Worm (Caenorhabditis elegans) whole organism, L1 larva: ENCODE measurements around the gene Y77E11A.7.

Experiments
- C16A3.4 ChIP-seq: fragments of 150-350 bp; optimal IDR thresholded peaks from 2 replicates; lab custom pipeline; 2014; ENCODE audit warnings: missing biosample characterization, missing genetic modification characterization
- F16B12.6 ChIP-seq: fragments of 150-350 bp; optimal IDR thresholded peaks from 2 replicates; lab custom pipeline; 2014; ENCODE audit warnings: missing biosample characterization, missing genetic modification characterization
- Y116A8C.19 ChIP-seq: sonication (generic microtip); optimal IDR thresholded peaks from 2 replicates; lab custom pipeline; 2016; ENCODE audit warnings: missing compliant biosample characterization, missing genetic modification characterization, borderline replicate concordance
- alr-1 ChIP-seq: fragments of 200-800 bp; sonication (Bioruptor generic); optimal IDR thresholded peaks from 2 replicates; lab custom pipeline; 2018; ENCODE audit warnings: borderline replicate concordance, mild to moderate bottlenecking, missing genetic modification characterization, missing compliant biosample characterization
- aly-2 ChIP-seq: fragments of 150-350 bp; optimal IDR thresholded peaks from 2 replicates; lab custom pipeline; 2014; ENCODE audit warnings: missing biosample characterization, missing genetic modification characterization
- blmp-1 ChIP-seq: fragments of 150-350 bp; optimal IDR thresholded peaks from 2 replicates; lab custom pipeline; 2014; ENCODE audit warnings: missing biosample characterization, missing genetic modification characterization
- ceh-8 ChIP-seq: fragments of 200-800 bp; sonication (Bioruptor generic); optimal IDR thresholded peaks from 2 replicates; lab custom pipeline; 2018; ENCODE audit warnings: mild to moderate bottlenecking, missing genetic modification characterization, moderate library complexity, missing compliant biosample characterization
- dpl-1 ChIP-seq, 3 experiments: fragments of 150-350 bp in 2 of 3; sonication (generic microtip) in 1 of 3; optimal IDR thresholded peaks; 2 replicates each; lab custom pipeline; 2014 to 2017; ENCODE audit warnings: missing biosample characterization in 3 of 3, missing genetic modification characterization in 3 of 3, missing genetic modification reagents in 3 of 3
- dsc-1 ChIP-seq: sonication (generic microtip); optimal IDR thresholded peaks from 2 replicates; lab custom pipeline; 2016; ENCODE audit warnings: mild to moderate bottlenecking, missing genetic modification characterization, missing compliant biosample characterization
- efl-3 ChIP-seq: fragments of 200-800 bp; sonication (Bioruptor generic); optimal IDR thresholded peaks from 2 replicates; lab custom pipeline; 2018; ENCODE audit warnings: mild to moderate bottlenecking, missing genetic modification characterization, missing compliant biosample characterization
- egl-13 ChIP-seq: sonication (generic microtip); optimal IDR thresholded peaks from 2 replicates; lab custom pipeline; 2016; ENCODE audit warnings: missing genotype, missing genetic modification reagents, missing genetic modification characterization, missing compliant biosample characterization
- ets-5 ChIP-seq: fragments of 200-800 bp; sonication (Bioruptor generic); IDR thresholded peaks from 2 replicates; pipeline ENCODE4 v1.3.6; 2022; ENCODE audit warnings: missing genetic modification characterization, missing compliant biosample characterization
- fos-1 ChIP-seq: fragments of 150-350 bp; optimal IDR thresholded peaks from 2 replicates; lab custom pipeline; 2014; ENCODE audit warnings: missing biosample characterization, missing genetic modification characterization
- grh-1 ChIP-seq: fragments of 200-800 bp; sonication (Bioruptor generic); IDR thresholded peaks from 2 replicates; pipeline ENCODE4 v1.3.6; 2022; ENCODE audit warnings: missing genetic modification reagents, missing genetic modification characterization, missing compliant biosample characterization
- hlh-4 ChIP-seq: sonication (generic microtip); optimal IDR thresholded peaks from 2 replicates; lab custom pipeline; 2016; ENCODE audit warnings: mild to moderate bottlenecking, missing genetic modification characterization, missing compliant biosample characterization
- lin-39 ChIP-seq: fragments of 150-350 bp; optimal IDR thresholded peaks from 2 replicates; lab custom pipeline; 2014; ENCODE audit warnings: missing biosample characterization, missing genetic modification reagents, missing genetic modification characterization
- lir-3 ChIP-seq: sonication (generic microtip); optimal IDR thresholded peaks from 2 replicates; lab custom pipeline; 2016; ENCODE audit warnings: mild to moderate bottlenecking, missing genetic modification characterization, moderate library complexity, missing compliant biosample characterization; ENCODE audit not compliant: poor library complexity
- mab-9 ChIP-seq: fragments of 200-800 bp; sonication (Bioruptor generic); IDR thresholded peaks from 2 replicates; pipeline ENCODE4 v1.3.6; 2022; ENCODE audit warnings: missing genetic modification reagents, missing genetic modification characterization, missing compliant biosample characterization
- mef-2 ChIP-seq: fragments of 150-350 bp; optimal IDR thresholded peaks from 2 replicates; lab custom pipeline; 2014; ENCODE audit warnings: missing biosample characterization, missing genetic modification characterization
- nhr-11 ChIP-seq: fragments of 150-350 bp; optimal IDR thresholded peaks from 2 replicates; lab custom pipeline; 2014; ENCODE audit warnings: missing biosample characterization, missing genetic modification characterization
- nhr-19 ChIP-seq: fragments of 200-800 bp; sonication (Bioruptor generic); conservative IDR thresholded peaks from 2 replicates; pipeline ENCODE4 v1.3.6; 2022; ENCODE audit warnings: missing genetic modification characterization, missing compliant biosample characterization
- nhr-47 ChIP-seq: sonication (generic microtip); optimal IDR thresholded peaks from 2 replicates; lab custom pipeline; 2016; ENCODE audit warnings: mild to moderate bottlenecking, missing genetic modification characterization, moderate library complexity, missing compliant biosample characterization
- nhr-84 ChIP-seq: sonication (generic microtip); optimal IDR thresholded peaks from 2 replicates; lab custom pipeline; 2017; ENCODE audit warnings: missing biosample characterization, missing genetic modification characterization
- nhr-85 ChIP-seq: sonication (generic microtip); peaks from one replicate; lab custom pipeline; 2016; ENCODE audit warnings: missing genetic modification characterization, inconsistent platforms, missing compliant biosample characterization
- pax-3 ChIP-seq: fragments of 200-800 bp; sonication (Bioruptor generic); optimal IDR thresholded peaks from 2 replicates; lab custom pipeline; 2018; ENCODE audit warnings: mild to moderate bottlenecking, missing genetic modification characterization, moderate library complexity, missing compliant biosample characterization
- skn-1 ChIP-seq: fragments of 150-350 bp; optimal IDR thresholded peaks from 2 replicates; lab custom pipeline; 2014; ENCODE audit warnings: missing biosample characterization, missing genetic modification characterization
- sox-4 ChIP-seq: sonication (generic microtip); optimal IDR thresholded peaks from 2 replicates; lab custom pipeline; 2016; ENCODE audit warnings: missing genetic modification characterization, missing compliant biosample characterization
- swsn-7 ChIP-seq: sonication (generic microtip); optimal IDR thresholded peaks from 2 replicates; lab custom pipeline; 2016; ENCODE audit warnings: missing genetic modification characterization, missing compliant biosample characterization
- tbx-2 ChIP-seq: sonication (generic microtip); optimal IDR thresholded peaks from 2 replicates; lab custom pipeline; 2016; ENCODE audit warnings: missing genetic modification characterization, missing compliant biosample characterization
- tlp-1 ChIP-seq: fragments of 150-350 bp; optimal IDR thresholded peaks from 2 replicates; lab custom pipeline; 2014; ENCODE audit warnings: missing biosample characterization, missing genetic modification characterization
- unc-130 ChIP-seq: fragments of 150-350 bp; optimal IDR thresholded peaks from 2 replicates; lab custom pipeline; 2017; ENCODE audit warnings: missing biosample characterization, missing genetic modification characterization, inconsistent platforms
- unc-30 ChIP-seq: sonication (generic microtip); optimal IDR thresholded peaks from 2 replicates; lab custom pipeline; 2017; ENCODE audit warnings: missing biosample characterization, missing genetic modification characterization
- unc-98 ChIP-seq: fragments of 200-800 bp; sonication (Bioruptor generic); IDR thresholded peaks from 2 replicates; pipeline ENCODE4 v1.3.6; 2022; ENCODE audit warnings: missing genetic modification characterization, missing compliant biosample characterization
- vab-15 ChIP-seq: sonication (generic microtip); optimal IDR thresholded peaks from 2 replicates; lab custom pipeline; 2017; ENCODE audit warnings: missing genotype, mild to moderate bottlenecking, missing genetic modification characterization, missing compliant biosample characterization
- zag-1 ChIP-seq: fragments of 150-350 bp; optimal IDR thresholded peaks from 2 replicates; lab custom pipeline; 2014; ENCODE audit warnings: missing biosample characterization, missing genetic modification characterization
- zip-4 ChIP-seq: fragments of 200-800 bp; sonication (Bioruptor generic); optimal IDR thresholded peaks from 2 replicates; lab custom pipeline; 2018; ENCODE audit warnings: mild to moderate bottlenecking, missing genetic modification characterization, moderate library complexity, missing compliant biosample characterization
- ztf-11 ChIP-seq, 2 experiments: sonication (generic microtip); optimal IDR thresholded peaks; 2 replicates each; lab custom pipeline; 2016 to 2017; ENCODE audit warnings: missing genetic modification characterization in 2 of 2, missing biosample characterization in 1 of 2, missing compliant biosample characterization in 1 of 2
- ztf-4 ChIP-seq: fragments of 150-350 bp; optimal IDR thresholded peaks from 2 replicates; lab custom pipeline; 2014; ENCODE audit warnings: missing biosample characterization, missing genetic modification characterization

Y77E11A.7 gene

DNA sequence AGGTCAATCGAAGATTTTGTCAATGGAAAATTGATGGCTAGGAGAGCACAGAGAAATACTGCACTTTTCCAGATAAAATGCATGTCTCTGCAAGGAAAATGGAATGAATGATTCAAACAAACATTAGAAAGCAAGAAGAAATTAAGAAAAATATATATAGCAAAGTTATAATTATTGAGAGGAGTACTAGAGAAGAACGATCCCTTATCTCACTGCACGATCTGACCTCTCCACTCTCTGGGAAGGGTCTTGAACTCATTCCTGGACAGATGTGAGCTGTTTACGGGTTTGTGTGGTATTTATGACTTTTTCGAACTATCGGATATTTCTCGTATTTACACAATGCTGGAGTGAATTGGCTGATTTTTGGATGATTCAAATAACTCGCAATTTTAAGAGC is 10.6 kb upstream of the Y77E11A.7 start, which contains the start of gene Y77E11A.23:
TSS of gene Y77E11A.23 (minus strand) at position 107 of the 400 bp plus-strand sequence.
- TF ChIP-seq F16B12.6 (tag; lab: Kevin White, UChicago) (no peak), vab-15 (tag; lab: Kevin White, UChicago) (no peak)

ce11 chrIV:1427283-1427682 is 7.6 kb upstream of the Y77E11A.7 start, which contains the start of gene clec-171:
Gene clec-171, minus strand, starts transcription at chrIV:1427383.
- no peak for TF ChIP-seq nhr-11
- TF ChIP-seq unc-98 (GFP tag; lab: Robert Waterston, UW) = no peak
- no peak for TF ChIP-seq dsc-1
- no peak for TF ChIP-seq grh-1 (GFP tag; lab: Robert Waterston, UW)
- TF ChIP-seq ceh-8 (GFP tag; lab: Kevin White, UChicago) = no peak
- no peak for TF ChIP-seq lin-39 (tag; lab: Kevin White, UChicago)

DNA sequence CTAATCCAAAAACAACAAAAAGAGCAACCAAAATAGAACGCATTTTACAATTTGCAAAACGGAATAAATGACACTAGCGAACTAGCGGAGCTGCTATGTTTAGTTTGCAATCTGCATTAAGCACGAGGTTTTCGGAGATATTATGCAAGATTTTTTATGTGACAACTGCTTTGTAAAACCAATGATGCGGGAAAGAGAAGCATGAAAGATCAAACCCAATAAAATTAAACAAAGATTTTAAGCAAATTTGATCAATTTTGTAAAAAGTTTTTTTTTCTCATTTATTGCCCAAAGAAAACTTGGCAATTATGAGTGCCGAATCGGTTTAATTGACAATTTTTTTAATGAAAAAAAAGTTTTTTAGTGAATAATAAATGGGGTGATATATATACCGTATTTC is 5.3 kb upstream of the Y77E11A.7 start, which contains the start of gene Y77E11A.8:
TSS of gene Y77E11A.8 (minus strand) at position 101 of the 400 bp plus-strand sequence.
- TF ChIP-seq pax-3 (tag; lab: Kevin White, UChicago) = no peak
- TF ChIP-seq ets-5 (GFP tag; lab: Robert Waterston, UW) = no peak
- no peak for TF ChIP-seq hlh-4 (tag; lab: Kevin White, UChicago)
- no peak for TF ChIP-seq unc-30 (tag; lab: Kevin White, UChicago)
- TF ChIP-seq, all 84 proteins: peak for 0

DNA sequence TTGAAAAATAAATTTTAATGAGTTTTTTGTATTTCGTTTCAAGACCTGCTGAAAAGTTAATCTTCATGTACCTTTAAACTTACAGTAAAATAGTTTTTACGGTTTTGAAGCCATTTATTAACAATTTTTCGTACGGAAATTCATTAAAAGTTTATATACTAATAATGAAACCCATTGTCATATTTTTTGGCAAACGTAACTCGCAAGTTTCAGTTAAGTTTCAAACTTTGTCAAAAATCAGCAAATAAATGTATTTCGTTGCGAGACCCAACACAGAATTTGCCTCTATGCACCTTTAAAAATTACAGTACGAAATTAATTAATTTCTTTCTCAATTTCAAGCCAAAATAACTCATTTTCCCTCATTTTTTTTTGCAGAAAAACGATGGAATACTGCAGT is 954 bp upstream of the Y77E11A.7 start, which contains the start of gene jtr-1:
TSS of gene jtr-1 (plus strand) at position 327 of the 400 bp plus-strand sequence.
- TF ChIP-seq nhr-47 = no peak
- TF ChIP-seq nhr-19 (GFP tag; lab: Robert Waterston, UW) = no peak
- no peak for TF ChIP-seq unc-98 (GFP tag; lab: Robert Waterston, UW)
- no peak for TF ChIP-seq ztf-4 (tag; lab: Kevin White, UChicago)
- TF ChIP-seq alr-1 (tag; lab: Kevin White, UChicago) = no peak
- no peak for TF ChIP-seq mab-9 (GFP tag; lab: Robert Waterston, UW)
- no peak for TF ChIP-seq pax-3 (tag; lab: Kevin White, UChicago)
- TF ChIP-seq zip-4 (GFP tag; lab: Kevin White, UChicago) = no peak
- no peak for TF ChIP-seq lin-39 (tag; lab: Kevin White, UChicago)

ce11 chrIV:1409941-1410340 is 9.7 kb downstream of the Y77E11A.7 start, which contains the start of gene rpc-11:
Gene rpc-11, minus strand, starts transcription at chrIV:1410041.
- TF ChIP-seq zip-4 (GFP tag; lab: Kevin White, UChicago) (no peak), tbx-2 (no peak), tlp-1 (no peak), efl-3 (no peak), sox-4 (tag; lab: Kevin White, UChicago) (no peak), zag-1 (tag; lab: Kevin White, UChicago) (no peak), ztf-11 (tag; optimal IDR thresholded peaks at IDR 0.05; lab: Kevin White, UChicago) (no peak)

DNA sequence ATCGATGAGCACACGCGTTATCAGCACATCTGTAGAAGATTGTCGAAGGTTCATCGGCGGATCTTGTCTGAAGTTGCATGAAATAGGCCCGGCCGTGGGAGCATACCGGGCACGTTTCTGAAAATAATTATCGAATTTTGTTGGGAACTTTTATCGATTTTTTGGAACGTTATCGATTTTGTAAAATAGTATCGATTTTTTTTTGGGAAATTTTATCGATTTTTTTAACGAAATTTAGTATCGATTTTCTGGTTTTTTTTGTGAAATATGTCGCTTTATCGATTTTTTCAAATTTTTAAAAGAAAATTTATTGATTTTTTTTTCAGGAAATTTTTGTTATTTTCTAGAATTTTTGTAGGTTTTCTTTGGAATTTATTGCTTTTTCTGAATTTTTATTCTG is 10.9 kb downstream of the Y77E11A.7 start:
- TF ChIP-seq dpl-1 (GFP tag; optimal IDR thresholded peaks at IDR 0.05; lab: Kevin White, UChicago) (no peak), nhr-85 (tag; lab: Kevin White, UChicago) (peak; percentile 41)
- TF ChIP-seq, all 84 proteins: peak for 1

ce11 chrIV:1408137-1408536 is 11.5 kb downstream of the Y77E11A.7 start:
- TF ChIP-seq unc-130 (tag; lab: Kevin White, UChicago) (no peak), lir-3 (tag; lab: Kevin White, UChicago) (no peak), skn-1 (no peak), unc-30 (tag; lab: Kevin White, UChicago) (no peak), C16A3.4 (tag; lab: Kevin White, UChicago) (no peak), dsc-1 (no peak), Y116A8C.19 (tag; lab: Kevin White, UChicago) (no peak), aly-2 (tag; lab: Kevin White, UChicago) (no peak), egl-13 (no peak), nhr-84 (tag; lab: Kevin White, UChicago) (no peak), blmp-1 (tag; lab: Kevin White, UChicago) (no peak), mab-9 (GFP tag; lab: Robert Waterston, UW) (no peak), swsn-7 (tag; lab: Kevin White, UChicago) (no peak), fos-1 (tag; lab: Kevin White, UChicago) (no peak), mef-2 (tag; lab: Kevin White, UChicago) (no peak)
